Worm (Caenorhabditis elegans) whole organism, L2 larva: Measurements from ENCODE around the gene btb-14.
A peak's percentile ranks its signal among the peaks of the same experiment; 100 is the strongest.

Source experiments
- C34F6.9 ChIP-seq: fragments of 150-350 bp; optimal IDR thresholded peaks from 2 replicates; lab custom pipeline; 2014; ENCODE audit warnings: missing biosample characterization, missing genetic modification characterization
- F13H6.1 ChIP-seq: sonication (generic microtip); optimal IDR thresholded peaks from 2 replicates; lab custom pipeline; 2016; ENCODE audit warnings: missing genetic modification characterization, missing compliant biosample characterization
- R02D3.7 ChIP-seq: fragments of 150-350 bp; optimal IDR thresholded peaks from 2 replicates; lab custom pipeline; 2014; ENCODE audit warnings: missing biosample characterization, missing genetic modification characterization
- Y55F3AM.14 ChIP-seq: fragments of 200-800 bp; sonication (Bioruptor generic); optimal IDR thresholded peaks from 2 replicates; lab custom pipeline; 2018; ENCODE audit warnings: mild to moderate bottlenecking, missing genetic modification characterization, missing compliant biosample characterization
- alr-1 ChIP-seq: fragments of 150-350 bp; optimal IDR thresholded peaks from 2 replicates; lab custom pipeline; 2014; ENCODE audit warnings: missing biosample characterization, missing genetic modification characterization
- aly-2 ChIP-seq: fragments of 150-350 bp; optimal IDR thresholded peaks from 2 replicates; lab custom pipeline; 2014; ENCODE audit warnings: missing biosample characterization, missing genetic modification characterization
- ama-1 ChIP-seq: fragments of 150-350 bp; optimal IDR thresholded peaks from 2 replicates; lab custom pipeline; 2018; ENCODE audit warnings: inconsistent platforms
- blmp-1 ChIP-seq: sonication (generic microtip); optimal IDR thresholded peaks from 2 replicates; lab custom pipeline; 2017; ENCODE audit warnings: missing genetic modification characterization, mild to moderate bottlenecking, missing compliant biosample characterization, antibody characterized with exemption, moderate library complexity; ENCODE audit not compliant: insufficient read depth
- ceh-16 ChIP-seq: fragments of 150-350 bp; optimal IDR thresholded peaks from 2 replicates; lab custom pipeline; 2014; ENCODE audit warnings: missing biosample characterization, missing genetic modification characterization
- ceh-82 ChIP-seq: fragments of 150-350 bp; optimal IDR thresholded peaks from 2 replicates; lab custom pipeline; 2014; ENCODE audit warnings: missing biosample characterization, missing genetic modification characterization
- crh-2 ChIP-seq: sonication (generic microtip); optimal IDR thresholded peaks from 2 replicates; lab custom pipeline; 2017; ENCODE audit warnings: missing biosample characterization, missing genetic modification characterization
- dmd-4 ChIP-seq: sonication (generic microtip); optimal IDR thresholded peaks from 2 replicates; lab custom pipeline; 2017; ENCODE audit warnings: missing biosample characterization, missing genetic modification characterization
- fos-1 ChIP-seq: fragments of 150-350 bp; optimal IDR thresholded peaks from 2 replicates; lab custom pipeline; 2014; ENCODE audit warnings: missing biosample characterization, missing genetic modification characterization
- gmeb-1 ChIP-seq: fragments of 150-350 bp; optimal IDR thresholded peaks from 2 replicates; lab custom pipeline; 2014; ENCODE audit warnings: missing biosample characterization, missing genetic modification characterization
- lin-11 ChIP-seq: fragments of 150-350 bp; sonication (generic microtip); optimal IDR thresholded peaks from 2 replicates; lab custom pipeline; 2014; ENCODE audit warnings: missing biosample characterization, missing genetic modification characterization, inconsistent platforms, mixed read lengths
- lin-13 ChIP-seq: fragments of 150-350 bp; optimal IDR thresholded peaks from 2 replicates; lab custom pipeline; 2014; ENCODE audit warnings: missing biosample characterization, missing genetic modification reagents, missing genetic modification characterization
- lin-39 ChIP-seq: fragments of 150-350 bp; optimal IDR thresholded peaks from 2 replicates; lab custom pipeline; 2014; ENCODE audit warnings: missing biosample characterization, missing genetic modification reagents, missing genetic modification characterization
- mab-5 ChIP-seq: fragments of 150-350 bp; optimal IDR thresholded peaks from 2 replicates; lab custom pipeline; 2014; ENCODE audit warnings: missing biosample characterization, missing genetic modification characterization
- mbf-1 ChIP-seq: sonication (generic microtip); optimal IDR thresholded peaks from 2 replicates; lab custom pipeline; 2017; ENCODE audit warnings: missing biosample characterization, missing genetic modification characterization
- nhr-10 ChIP-seq: sonication (generic microtip); optimal IDR thresholded peaks from 2 replicates; lab custom pipeline; 2017; ENCODE audit warnings: missing biosample characterization, missing genetic modification characterization
- nhr-12 ChIP-seq: fragments of 150-350 bp; optimal IDR thresholded peaks from 2 replicates; lab custom pipeline; 2014; ENCODE audit warnings: missing biosample characterization, missing genetic modification characterization
- nhr-21 ChIP-seq: fragments of 150-350 bp; optimal IDR thresholded peaks from 2 replicates; lab custom pipeline; 2014; ENCODE audit warnings: missing biosample characterization, missing genetic modification characterization
- nhr-237 ChIP-seq: fragments of 150-350 bp; optimal IDR thresholded peaks from 2 replicates; lab custom pipeline; 2014; ENCODE audit warnings: missing biosample characterization, missing genetic modification characterization
- nhr-25 ChIP-seq: fragments of 150-350 bp; sonication (generic microtip); optimal IDR thresholded peaks from 3 replicates; lab custom pipeline; 2014; ENCODE audit warnings: missing biosample characterization, missing genetic modification characterization
- nhr-6 ChIP-seq: fragments of 150-350 bp; optimal IDR thresholded peaks from 2 replicates; lab custom pipeline; 2014; ENCODE audit warnings: missing biosample characterization, missing genetic modification characterization
- nhr-77 ChIP-seq: fragments of 150-350 bp; optimal IDR thresholded peaks from 2 replicates; lab custom pipeline; 2014; ENCODE audit warnings: missing biosample characterization, missing genetic modification characterization
- peb-1 ChIP-seq: fragments of 150-350 bp; optimal IDR thresholded peaks from 2 replicates; lab custom pipeline; 2014; ENCODE audit warnings: missing biosample characterization, missing genetic modification characterization
- skn-1 ChIP-seq: sonication (generic microtip); optimal IDR thresholded peaks from 2 replicates; lab custom pipeline; 2017; ENCODE audit warnings: missing biosample characterization, missing genetic modification characterization
- sma-9 ChIP-seq, 2 experiments: fragments of 150-350 bp in 1 of 2; sonication (generic microtip) in 1 of 2; optimal IDR thresholded peaks; 2 replicates each; lab custom pipeline; 2014 to 2016; ENCODE audit warnings: missing genetic modification characterization in 2 of 2, mild to moderate bottlenecking in 1 of 2, missing biosample characterization in 1 of 2, missing compliant biosample characterization in 1 of 2, missing genetic modification reagents in 1 of 2, moderate library complexity in 1 of 2
- snpc-4 ChIP-seq: fragments of 150-350 bp; optimal IDR thresholded peaks from 2 replicates; lab custom pipeline; 2014; ENCODE audit warnings: missing biosample characterization, missing genetic modification characterization
- unc-62 ChIP-seq: fragments of 150-350 bp; optimal IDR thresholded peaks from 2 replicates; lab custom pipeline; 2014; ENCODE audit warnings: missing biosample characterization, missing genetic modification reagents, missing genetic modification characterization
- zag-1 ChIP-seq: fragments of 150-350 bp; optimal IDR thresholded peaks from 2 replicates; lab custom pipeline; 2014; ENCODE audit warnings: missing biosample characterization, missing genetic modification characterization
- ztf-11 ChIP-seq: sonication (generic microtip); optimal IDR thresholded peaks from 2 replicates; lab custom pipeline; 2017; ENCODE audit warnings: missing biosample characterization, missing genetic modification characterization
- ztf-4 ChIP-seq: fragments of 150-350 bp; optimal IDR thresholded peaks from 2 replicates; lab custom pipeline; 2014; ENCODE audit warnings: missing biosample characterization, missing genetic modification characterization

Gene btb-14

DNA sequence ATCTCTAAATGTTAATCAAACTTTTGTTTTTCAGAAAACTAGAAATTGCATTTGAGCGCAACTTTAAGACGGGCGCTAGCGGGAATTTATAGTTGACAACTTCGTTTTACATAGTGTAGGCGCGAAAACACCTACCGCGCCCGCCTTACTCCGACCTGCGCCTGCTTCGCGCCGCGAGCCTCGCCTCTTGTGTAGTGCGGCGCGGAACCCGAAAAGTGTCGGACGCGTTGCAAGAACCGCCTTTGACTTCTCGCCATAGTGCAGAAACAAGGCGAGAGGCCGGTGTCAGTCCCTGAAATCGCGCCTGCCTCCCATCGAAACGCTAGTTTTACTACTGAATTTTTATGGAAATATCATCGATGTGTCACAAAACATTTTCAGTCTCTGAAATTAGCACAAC, 2.6 kb downstream of the btb-14 start:
- TF ChIP-seq nhr-77 (tag; lab: Kevin White, UChicago) (no peak), snpc-4 (tag; lab: Kevin White, UChicago) (peak; percentile 61)

DNA sequence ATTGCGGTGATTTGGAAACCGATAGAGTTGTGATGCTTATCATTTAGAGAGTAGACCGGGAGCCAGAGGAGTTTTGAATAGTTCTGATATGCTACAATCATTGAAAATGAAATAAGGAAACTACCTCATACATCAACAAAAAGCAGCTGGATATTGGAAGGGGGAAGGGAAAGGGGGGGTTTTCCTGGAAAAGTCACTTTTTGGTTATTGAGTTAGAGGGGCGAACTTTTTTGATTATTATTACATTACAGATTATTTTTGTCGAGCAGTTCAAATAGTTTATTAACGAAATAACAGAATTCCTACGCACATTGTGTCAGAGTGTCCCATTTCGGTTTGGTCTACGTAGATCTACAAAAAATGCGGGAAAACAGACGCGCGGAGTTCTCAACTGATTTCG, 3.5 kb downstream of the btb-14 start, which contains the start of gene sre-42:
Gene sre-42 (minus strand): TSS at position 101 of the 400 bp plus-strand sequence.
- no peak for TF ChIP-seq dmd-4
- TF ChIP-seq nhr-21: no peak
- no peak for TF ChIP-seq lin-39 (tag; lab: Kevin White, UChicago)
- TF ChIP-seq nhr-12 (tag; lab: Kevin White, UChicago): no peak
- TF ChIP-seq crh-2: no peak
- no peak for TF ChIP-seq skn-1 (tag; lab: Kevin White, UChicago)
- TF ChIP-seq nhr-25: no peak
- no peak for TF ChIP-seq lin-11 (tag; lab: Kevin White, UChicago)
- TF ChIP-seq nhr-237 (tag; lab: Kevin White, UChicago): no peak
- no peak for TF ChIP-seq aly-2
- TF ChIP-seq sma-9 (GFP tag; optimal IDR thresholded peaks at IDR 0.05; lab: Kevin White, UChicago): no peak
- TF ChIP-seq sma-9 (tag; optimal IDR thresholded peaks at IDR 0.05; lab: Kevin White, UChicago): no peak
- TF ChIP-seq, all 48 proteins: peak for 0

DNA sequence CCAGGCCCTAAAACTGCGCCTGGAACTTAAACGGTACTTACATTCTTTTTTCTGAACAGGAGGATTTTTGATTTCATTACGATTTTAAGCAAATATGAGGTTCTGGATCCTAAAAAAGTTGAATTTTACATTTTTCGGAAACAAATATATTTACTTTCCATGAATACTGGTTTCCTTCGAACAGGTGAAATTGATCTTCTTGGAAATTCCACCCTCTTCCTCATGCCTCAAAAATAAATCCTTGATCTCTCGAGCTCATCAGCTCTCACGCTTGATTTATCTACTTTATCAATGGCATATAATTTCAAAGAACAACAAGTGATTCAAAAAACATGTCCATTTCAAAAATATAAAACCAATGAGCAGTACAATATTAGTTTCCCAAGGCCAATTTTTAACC, 4.2 kb downstream of the btb-14 start:
- TF ChIP-seq alr-1 (tag; lab: Kevin White, UChicago) (no peak), C34F6.9 (tag; lab: Kevin White, UChicago) (no peak), blmp-1 (tag; lab: Kevin White, UChicago) (no peak), R02D3.7 (tag; lab: Kevin White, UChicago) (no peak), nhr-237 (tag; lab: Kevin White, UChicago) (no peak), Y55F3AM.14 (no peak), aly-2 (no peak), ceh-82 (tag; lab: Kevin White, UChicago) (no peak), nhr-25 (no peak), skn-1 (tag; lab: Kevin White, UChicago) (no peak), F13H6.1 (tag; lab: Kevin White, UChicago) (no peak), peb-1 (no peak), mbf-1 (tag; lab: Kevin White, UChicago) (no peak), lin-39 (tag; lab: Kevin White, UChicago) (no peak), ztf-11 (tag; lab: Kevin White, UChicago) (no peak)

DNA sequence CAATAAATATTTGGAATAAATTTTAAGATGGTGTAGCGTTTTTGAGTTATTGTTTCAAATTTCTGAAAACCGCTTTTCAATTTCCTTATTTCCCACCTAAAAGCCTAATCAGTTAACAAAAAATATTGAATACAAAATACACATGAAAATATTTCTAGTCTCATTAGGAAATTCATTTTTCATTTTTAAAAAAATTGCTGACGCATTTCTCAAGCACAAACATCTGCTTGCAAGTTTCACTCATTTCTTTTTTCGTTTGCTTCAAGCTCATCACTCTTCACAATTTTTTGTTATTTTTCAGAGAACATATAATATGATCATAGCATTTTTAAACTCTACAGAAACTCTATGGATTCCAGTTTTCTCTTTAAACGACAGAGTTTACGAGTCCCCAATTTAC, 4.7 kb downstream of the btb-14 start, which contains the start of gene sre-41:
Gene sre-41 (plus strand): TSS at position 301 of the 400 bp plus-strand sequence.
- no peak for TF ChIP-seq ztf-4
- no peak for TF ChIP-seq nhr-21
- TF ChIP-seq ceh-16 (tag; lab: Kevin White, UChicago): no peak
- no peak for TF ChIP-seq peb-1
- no peak for TF ChIP-seq ztf-11 (tag; lab: Kevin White, UChicago)
- TF ChIP-seq ama-1 (lab: Kevin White, UChicago): no peak
- no peak for TF ChIP-seq nhr-12 (tag; lab: Kevin White, UChicago)
- no peak for TF ChIP-seq nhr-6 (tag; lab: Kevin White, UChicago)
- no peak for TF ChIP-seq fos-1 (tag; lab: Kevin White, UChicago)
- TF ChIP-seq F13H6.1 (tag; lab: Kevin White, UChicago): no peak
- no peak for TF ChIP-seq mab-5 (tag; lab: Kevin White, UChicago)
- TF ChIP-seq dmd-4: no peak
- no peak for TF ChIP-seq unc-62
- TF ChIP-seq blmp-1 (tag; lab: Kevin White, UChicago): no peak
- no peak for TF ChIP-seq zag-1 (tag; lab: Kevin White, UChicago)
- no peak for TF ChIP-seq nhr-237 (tag; lab: Kevin White, UChicago)
- TF ChIP-seq crh-2: no peak
- TF ChIP-seq nhr-10: no peak
- TF ChIP-seq gmeb-1 (tag; lab: Kevin White, UChicago): no peak
- TF ChIP-seq lin-13 (GFP tag; lab: Kevin White, UChicago): no peak

DNA sequence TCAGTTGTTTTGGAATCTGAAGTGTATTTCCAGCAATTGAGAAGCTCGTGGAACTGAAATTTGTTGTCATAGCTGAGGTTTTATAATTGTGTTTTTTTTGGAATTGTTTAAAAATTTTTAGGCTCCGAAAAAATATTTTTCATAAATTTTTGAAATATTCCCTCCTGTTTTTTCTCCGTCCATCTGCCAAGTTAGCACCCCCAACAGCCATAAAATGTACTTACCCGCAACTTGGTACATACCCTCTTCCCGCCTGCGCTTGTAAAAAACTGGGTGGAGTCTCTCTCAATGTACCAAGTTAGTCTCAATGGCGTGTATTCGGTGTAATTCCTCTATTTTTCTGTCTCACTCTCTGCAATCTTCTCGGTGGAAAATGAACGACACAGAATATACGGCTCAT, 6.5 kb downstream of the btb-14 start, which contains the start of gene Y57A10B.6:
Gene Y57A10B.6 (plus strand): TSS at position 301 of the 400 bp plus-strand sequence.
- TF ChIP-seq nhr-10 (no peak), lin-13 (GFP tag; lab: Kevin White, UChicago) (no peak), unc-62 (no peak), R02D3.7 (tag; lab: Kevin White, UChicago) (no peak), nhr-237 (tag; lab: Kevin White, UChicago) (no peak)
